Worm (Caenorhabditis elegans) whole organism, L1 larva: ENCODE results near the gene Y43B11AR.1.

Experiments
- C04F5.9 ChIP-seq: sonication (generic microtip); optimal IDR thresholded peaks from 2 replicates; lab custom pipeline; 2016; ENCODE audit warnings: missing genetic modification characterization, missing compliant biosample characterization
- C16A3.4 ChIP-seq: fragments of 150-350 bp; optimal IDR thresholded peaks from 2 replicates; lab custom pipeline; 2014; ENCODE audit warnings: missing biosample characterization, missing genetic modification characterization
- C34B4.2 ChIP-seq: sonication (generic microtip); optimal IDR thresholded peaks from 2 replicates; lab custom pipeline; 2017; ENCODE audit warnings: mild to moderate bottlenecking, missing genetic modification characterization, missing compliant biosample characterization
- F16B12.6 ChIP-seq: fragments of 150-350 bp; optimal IDR thresholded peaks from 2 replicates; lab custom pipeline; 2014; ENCODE audit warnings: missing biosample characterization, missing genetic modification characterization
- aly-2 ChIP-seq: fragments of 150-350 bp; optimal IDR thresholded peaks from 2 replicates; lab custom pipeline; 2014; ENCODE audit warnings: missing biosample characterization, missing genetic modification characterization
- ama-1 ChIP-seq: fragments of 150-350 bp; optimal IDR thresholded peaks from 2 replicates; lab custom pipeline; 2014
- blmp-1 ChIP-seq: fragments of 150-350 bp; optimal IDR thresholded peaks from 2 replicates; lab custom pipeline; 2014; ENCODE audit warnings: missing biosample characterization, missing genetic modification characterization
- ceh-88 ChIP-seq: fragments of 200-800 bp; sonication (Bioruptor generic); IDR thresholded peaks from 2 replicates; pipeline ENCODE4 v1.3.6; 2022; ENCODE audit warnings: missing genetic modification characterization, missing compliant biosample characterization
- ceh-90 ChIP-seq: sonication (generic microtip); optimal IDR thresholded peaks from 2 replicates; lab custom pipeline; 2016; ENCODE audit warnings: missing genetic modification characterization, missing compliant biosample characterization
- dpl-1 ChIP-seq, 3 experiments: fragments of 150-350 bp in 2 of 3; sonication (generic microtip) in 1 of 3; optimal IDR thresholded peaks; 2 replicates each; lab custom pipeline; 2014 to 2017; ENCODE audit warnings: missing biosample characterization in 3 of 3, missing genetic modification characterization in 3 of 3, missing genetic modification reagents in 3 of 3
- dsc-1 ChIP-seq: sonication (generic microtip); optimal IDR thresholded peaks from 2 replicates; lab custom pipeline; 2016; ENCODE audit warnings: mild to moderate bottlenecking, missing genetic modification characterization, missing compliant biosample characterization
- efl-1 ChIP-seq, 4 experiments: fragments of 150-350 bp; optimal IDR thresholded peaks in 3 of 4; peaks in 1 of 4; 1 replicate in 1 of 4; 2 replicates in 3 of 4; lab custom pipeline; 2014; ENCODE audit warnings: missing biosample characterization in 2 of 4, missing genetic modification characterization in 2 of 4, missing genetic modification reagents in 2 of 4
- egl-13 ChIP-seq: sonication (generic microtip); optimal IDR thresholded peaks from 2 replicates; lab custom pipeline; 2016; ENCODE audit warnings: missing genotype, missing genetic modification reagents, missing genetic modification characterization, missing compliant biosample characterization
- elt-2 ChIP-seq: sonication (generic microtip); optimal IDR thresholded peaks from 2 replicates; lab custom pipeline; 2016; ENCODE audit warnings: missing genetic modification characterization, mild to moderate bottlenecking, inconsistent platforms, missing compliant biosample characterization, missing genetic modification reagents
- elt-3 ChIP-seq, 6 experiments: fragments of 150-350 bp in 1 of 6; sonication (generic microtip); optimal IDR thresholded peaks; 2 replicates each; lab custom pipeline; 2017 to 2018; ENCODE audit warnings: missing biosample characterization in 6 of 6, missing genetic modification characterization in 6 of 6, inconsistent platforms in 1 of 6
- fkh-10 ChIP-seq: sonication (generic microtip); optimal IDR thresholded peaks from 2 replicates; lab custom pipeline; 2017; ENCODE audit warnings: missing biosample characterization, missing genetic modification reagents, missing genetic modification characterization
- fkh-8 ChIP-seq: sonication (generic microtip); optimal IDR thresholded peaks from 2 replicates; lab custom pipeline; 2016; ENCODE audit warnings: mild to moderate bottlenecking, missing genetic modification characterization, missing compliant biosample characterization
- grh-1 ChIP-seq: fragments of 200-800 bp; sonication (Bioruptor generic); IDR thresholded peaks from 2 replicates; pipeline ENCODE4 v1.3.6; 2022; ENCODE audit warnings: missing genetic modification reagents, missing genetic modification characterization, missing compliant biosample characterization
- hlh-17 ChIP-seq: fragments of 200-800 bp; sonication (Bioruptor generic); optimal IDR thresholded peaks from 2 replicates; lab custom pipeline; 2018; ENCODE audit warnings: missing genetic modification characterization, mild to moderate bottlenecking, missing compliant biosample characterization, moderate library complexity, borderline replicate concordance
- hlh-4 ChIP-seq: sonication (generic microtip); optimal IDR thresholded peaks from 2 replicates; lab custom pipeline; 2016; ENCODE audit warnings: mild to moderate bottlenecking, missing genetic modification characterization, missing compliant biosample characterization
- jun-1 ChIP-seq: fragments of 150-350 bp; optimal IDR thresholded peaks from 2 replicates; lab custom pipeline; 2014; ENCODE audit warnings: missing biosample characterization, missing genetic modification reagents, missing genetic modification characterization
- lin-14 ChIP-seq: fragments of 200-800 bp; sonication (Bioruptor generic); optimal IDR thresholded peaks from 2 replicates; lab custom pipeline; 2018; ENCODE audit warnings: mild to moderate bottlenecking, missing genetic modification characterization, moderate library complexity, missing compliant biosample characterization
- lin-39 ChIP-seq: fragments of 150-350 bp; optimal IDR thresholded peaks from 2 replicates; lab custom pipeline; 2014; ENCODE audit warnings: missing biosample characterization, missing genetic modification reagents, missing genetic modification characterization
- lsy-2 ChIP-seq, 2 experiments: fragments of 150-350 bp; optimal IDR thresholded peaks; 2 replicates each; lab custom pipeline; 2014; ENCODE audit warnings: missing biosample characterization in 2 of 2, missing genetic modification characterization in 2 of 2
- mab-9 ChIP-seq: fragments of 200-800 bp; sonication (Bioruptor generic); IDR thresholded peaks from 2 replicates; pipeline ENCODE4 v1.3.6; 2022; ENCODE audit warnings: missing genetic modification reagents, missing genetic modification characterization, missing compliant biosample characterization
- mef-2 ChIP-seq: fragments of 150-350 bp; optimal IDR thresholded peaks from 2 replicates; lab custom pipeline; 2014; ENCODE audit warnings: missing biosample characterization, missing genetic modification characterization
- nhr-11 ChIP-seq: fragments of 150-350 bp; optimal IDR thresholded peaks from 2 replicates; lab custom pipeline; 2014; ENCODE audit warnings: missing biosample characterization, missing genetic modification characterization
- nhr-12 ChIP-seq: sonication (generic microtip); optimal IDR thresholded peaks from 2 replicates; lab custom pipeline; 2017; ENCODE audit warnings: missing biosample characterization, missing genetic modification characterization
- nhr-19 ChIP-seq: fragments of 200-800 bp; sonication (Bioruptor generic); conservative IDR thresholded peaks from 2 replicates; pipeline ENCODE4 v1.3.6; 2022; ENCODE audit warnings: missing genetic modification characterization, missing compliant biosample characterization
- nhr-20 ChIP-seq: sonication (generic microtip); optimal IDR thresholded peaks from 2 replicates; lab custom pipeline; 2016; ENCODE audit warnings: mild to moderate bottlenecking, missing genetic modification characterization, missing compliant biosample characterization
- nhr-237 ChIP-seq: fragments of 150-350 bp; optimal IDR thresholded peaks from 2 replicates; lab custom pipeline; 2014; ENCODE audit warnings: missing biosample characterization, missing genetic modification characterization
- nhr-28 ChIP-seq: fragments of 150-350 bp; optimal IDR thresholded peaks from 2 replicates; lab custom pipeline; 2014; ENCODE audit warnings: missing biosample characterization, missing genetic modification characterization
- nhr-76 ChIP-seq: sonication (generic microtip); optimal IDR thresholded peaks from 2 replicates; lab custom pipeline; 2017; ENCODE audit warnings: missing biosample characterization, missing genetic modification characterization
- nhr-77 ChIP-seq: fragments of 150-350 bp; optimal IDR thresholded peaks from 2 replicates; lab custom pipeline; 2014; ENCODE audit warnings: missing biosample characterization, missing genetic modification characterization
- nhr-84 ChIP-seq: sonication (generic microtip); optimal IDR thresholded peaks from 2 replicates; lab custom pipeline; 2017; ENCODE audit warnings: missing biosample characterization, missing genetic modification characterization
- nhr-85 ChIP-seq: sonication (generic microtip); peaks from one replicate; lab custom pipeline; 2016; ENCODE audit warnings: missing genetic modification characterization, inconsistent platforms, missing compliant biosample characterization
- nhr-90 ChIP-seq: sonication (generic microtip); optimal IDR thresholded peaks from 2 replicates; lab custom pipeline; 2016; ENCODE audit warnings: mild to moderate bottlenecking, missing genetic modification characterization, missing compliant biosample characterization; ENCODE audit not compliant: poor library complexity
- pax-3 ChIP-seq: fragments of 200-800 bp; sonication (Bioruptor generic); optimal IDR thresholded peaks from 2 replicates; lab custom pipeline; 2018; ENCODE audit warnings: mild to moderate bottlenecking, missing genetic modification characterization, moderate library complexity, missing compliant biosample characterization
- pqm-1 ChIP-seq: sonication (generic microtip); optimal IDR thresholded peaks from 3 replicates; lab custom pipeline; 2017; ENCODE audit warnings: missing biosample characterization, missing genetic modification characterization
- rnt-1 ChIP-seq: sonication (generic microtip); optimal IDR thresholded peaks from 2 replicates; lab custom pipeline; 2016; ENCODE audit warnings: mild to moderate bottlenecking, missing genetic modification characterization, moderate library complexity, missing compliant biosample characterization
- skn-1 ChIP-seq: fragments of 150-350 bp; optimal IDR thresholded peaks from 2 replicates; lab custom pipeline; 2014; ENCODE audit warnings: missing biosample characterization, missing genetic modification characterization
- snpc-4 ChIP-seq: fragments of 150-350 bp; optimal IDR thresholded peaks from 2 replicates; lab custom pipeline; 2014; ENCODE audit warnings: missing biosample characterization, missing genetic modification characterization
- snu-23 ChIP-seq: sonication (generic microtip); optimal IDR thresholded peaks from 2 replicates; lab custom pipeline; 2016; ENCODE audit warnings: missing genetic modification characterization, missing compliant biosample characterization
- swsn-7 ChIP-seq: sonication (generic microtip); optimal IDR thresholded peaks from 2 replicates; lab custom pipeline; 2016; ENCODE audit warnings: missing genetic modification characterization, missing compliant biosample characterization
- tlp-1 ChIP-seq: fragments of 150-350 bp; optimal IDR thresholded peaks from 2 replicates; lab custom pipeline; 2014; ENCODE audit warnings: missing biosample characterization, missing genetic modification characterization
- unc-130 ChIP-seq: fragments of 150-350 bp; optimal IDR thresholded peaks from 2 replicates; lab custom pipeline; 2017; ENCODE audit warnings: missing biosample characterization, missing genetic modification characterization, inconsistent platforms
- unc-30 ChIP-seq: sonication (generic microtip); optimal IDR thresholded peaks from 2 replicates; lab custom pipeline; 2017; ENCODE audit warnings: missing biosample characterization, missing genetic modification characterization
- unc-62 ChIP-seq: fragments of 150-350 bp; optimal IDR thresholded peaks from 2 replicates; lab custom pipeline; 2014; ENCODE audit warnings: missing biosample characterization, missing genetic modification reagents, missing genetic modification characterization
- unc-98 ChIP-seq: fragments of 200-800 bp; sonication (Bioruptor generic); IDR thresholded peaks from 2 replicates; pipeline ENCODE4 v1.3.6; 2022; ENCODE audit warnings: missing genetic modification characterization, missing compliant biosample characterization
- xbp-1 ChIP-seq: sonication (generic microtip); optimal IDR thresholded peaks from 2 replicates; lab custom pipeline; 2016; ENCODE audit warnings: missing genetic modification characterization, missing compliant biosample characterization
- zag-1 ChIP-seq: fragments of 150-350 bp; optimal IDR thresholded peaks from 2 replicates; lab custom pipeline; 2014; ENCODE audit warnings: missing biosample characterization, missing genetic modification characterization
- zip-4 ChIP-seq: fragments of 200-800 bp; sonication (Bioruptor generic); optimal IDR thresholded peaks from 2 replicates; lab custom pipeline; 2018; ENCODE audit warnings: mild to moderate bottlenecking, missing genetic modification characterization, moderate library complexity, missing compliant biosample characterization

Gene Y43B11AR.1

ce11 chrIV:7044552-7045139, 36.7 kb upstream of the Y43B11AR.1 start, which contains the start of gene tin-9.1 (continued):
- TF ChIP-seq nhr-12 (no peak), zag-1 (no peak), nhr-11 (tag; lab: Kevin White, UChicago) (peak; percentile 43), mef-2 (tag; lab: Kevin White, UChicago) (peak; percentile 18), unc-30 (no peak), nhr-20 (tag; lab: Kevin White, UChicago) (peak; percentile 91), grh-1 (GFP tag; lab: Robert Waterston, UW) (peak; percentile 57; the same call in 1 of the 2 replicates), lin-39 (tag; lab: Kevin White, UChicago) (peak; percentile 76), nhr-76 (tag; lab: Kevin White, UChicago) (no peak), unc-98 (GFP tag; lab: Robert Waterston, UW) (no peak), pax-3 (tag; lab: Kevin White, UChicago) (no peak), dpl-1 (GFP tag; optimal IDR thresholded peaks at IDR 0.05; lab: Kevin White, UChicago) (peak; percentile 68 to 83 (median 81)), hlh-17 (no peak), dsc-1 (tag; lab: Kevin White, UChicago) (peak; percentile 85), skn-1 (peak; percentile 89), nhr-28 (tag; lab: Kevin White, UChicago) (no peak), nhr-85 (tag; lab: Kevin White, UChicago) (peak; percentile 84), C04F5.9 (tag; lab: Kevin White, UChicago) (peak; percentile 5), ceh-88 (GFP tag; lab: Robert Waterston, UW) (peak; percentile 75), fkh-10 (no peak), zip-4 (GFP tag; lab: Kevin White, UChicago) (peak; percentile 26), hlh-4 (tag; lab: Kevin White, UChicago) (no peak), nhr-237 (tag; lab: Kevin White, UChicago) (peak; percentile 36), F16B12.6 (tag; lab: Kevin White, UChicago) (peak; percentile 39), elt-2 (tag; lab: Kevin White, UChicago) (peak; percentile 30), nhr-77 (tag; lab: Kevin White, UChicago) (peak; percentile 64), xbp-1 (peak; percentile 84), egl-13 (tag; lab: Kevin White, UChicago) (peak; percentile 72), lsy-2 (tag; optimal IDR thresholded peaks at IDR 0.05; lab: Kevin White, UChicago) (peak; percentile 89 to 92), swsn-7 (tag; lab: Kevin White, UChicago) (peak; percentile 87), snu-23 (GFP tag; lab: Kevin White, UChicago) (peak; percentile 89), nhr-84 (no peak), ama-1 (lab: Kevin White, UChicago) (peak; percentile 16), snpc-4 (tag; lab: Kevin White, UChicago) (peak; percentile 80), C16A3.4 (peak; percentile 78), lin-14 (GFP tag; lab: Kevin White, UChicago) (peak; percentile 87), efl-1 (optimal IDR thresholded peaks at IDR 0.05; lab: Kevin White, UChicago) (peak; percentile 77 to 84), efl-1 (GFP tag; optimal IDR thresholded peaks at IDR 0.05 in 1 of 2; lab: Kevin White, UChicago) (peak; percentile 80 to 97), C34B4.2 (no peak), pqm-1 (tag; lab: Kevin White, UChicago) (no peak), mab-9 (GFP tag; lab: Robert Waterston, UW) (peak; percentile 22; the same call in 1 of the 2 replicates), nhr-19 (GFP tag; lab: Robert Waterston, UW) (peak; percentile 91), rnt-1 (tag; lab: Kevin White, UChicago) (peak; percentile 83)

- TF ChIP-seq unc-62 (GFP tag; lab: Kevin White, UChicago) (no peak), ceh-90 (tag; lab: Kevin White, UChicago) (no peak), blmp-1 (tag; lab: Kevin White, UChicago) (no peak), tlp-1 (tag; lab: Kevin White, UChicago) (no peak), jun-1 (tag; lab: Kevin White, UChicago) (no peak), hlh-17 (no peak), nhr-84 (no peak), nhr-90 (tag; lab: Kevin White, UChicago) (no peak), nhr-28 (tag; lab: Kevin White, UChicago) (no peak), swsn-7 (tag; lab: Kevin White, UChicago) (no peak), unc-130 (tag; lab: Kevin White, UChicago) (no peak), elt-3 (tag; optimal IDR thresholded peaks at IDR 0.05; lab: Kevin White, UChicago) (no peak), aly-2 (tag; lab: Kevin White, UChicago) (no peak), fkh-8 (peak; percentile 73), nhr-77 (tag; lab: Kevin White, UChicago) (no peak)
These were observed 35.9 kb upstream of the Y43B11AR.1 start for ce11 chrIV:7045362-7045936.
